Worm (Caenorhabditis elegans) whole organism, mixed stage, embryonic: ENCODE measurements around the gene T21H3.1.

ENCODE experiments used
- hlh-1 ChIP-seq: fragments of 150-350 bp; optimal IDR thresholded peaks from 2 replicates; lab custom pipeline; 2014; ENCODE audit warnings: missing biosample characterization, missing genetic modification reagents, missing genetic modification characterization
- unc-39 ChIP-seq: fragments of 150-350 bp; optimal IDR thresholded peaks from 2 replicates; lab custom pipeline; 2014; ENCODE audit warnings: missing biosample characterization, missing genetic modification characterization

DNA sequence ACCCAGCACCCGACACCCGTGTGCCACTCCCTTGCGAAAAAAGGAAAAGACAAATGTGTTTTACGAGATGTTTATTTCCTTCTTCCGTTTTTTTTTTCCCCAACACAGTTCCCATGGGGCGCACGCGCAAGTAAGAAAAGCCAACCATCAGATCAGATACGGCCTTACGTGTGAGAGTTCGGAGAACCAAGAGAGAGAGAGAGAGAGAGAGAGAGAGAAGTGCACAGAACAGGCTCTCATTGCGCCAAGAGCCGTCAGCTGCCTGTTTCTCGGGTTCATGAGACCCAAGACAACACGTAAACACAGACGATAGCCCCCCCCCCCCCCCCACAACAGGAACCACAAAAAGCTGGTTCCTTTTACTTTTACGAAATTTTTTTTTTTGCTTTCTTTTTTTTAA is 24.7 kb upstream of the T21H3.1 start:
- TF ChIP-seq unc-39 (tag; lab: Kevin White, UChicago): no peak
- TF ChIP-seq hlh-1: peak; percentile 68
